Fruit fly (Drosophila melanogaster) whole organism: ENCODE data around the gene Eip93F.

Source experiments
- EcR ChIP-seq, 2 experiments: fragments of >200 bp; optimal IDR thresholded peaks; 2 replicates each; lab custom pipeline; 2017; ENCODE audit warnings: missing biosample characterization in 2 of 2, missing genetic modification characterization in 2 of 2, missing genetic modification reagents in 2 of 2
- pan ChIP-seq: fragments of >200 bp; optimal IDR thresholded peaks from 2 replicates; lab custom pipeline; 2017

DNA sequence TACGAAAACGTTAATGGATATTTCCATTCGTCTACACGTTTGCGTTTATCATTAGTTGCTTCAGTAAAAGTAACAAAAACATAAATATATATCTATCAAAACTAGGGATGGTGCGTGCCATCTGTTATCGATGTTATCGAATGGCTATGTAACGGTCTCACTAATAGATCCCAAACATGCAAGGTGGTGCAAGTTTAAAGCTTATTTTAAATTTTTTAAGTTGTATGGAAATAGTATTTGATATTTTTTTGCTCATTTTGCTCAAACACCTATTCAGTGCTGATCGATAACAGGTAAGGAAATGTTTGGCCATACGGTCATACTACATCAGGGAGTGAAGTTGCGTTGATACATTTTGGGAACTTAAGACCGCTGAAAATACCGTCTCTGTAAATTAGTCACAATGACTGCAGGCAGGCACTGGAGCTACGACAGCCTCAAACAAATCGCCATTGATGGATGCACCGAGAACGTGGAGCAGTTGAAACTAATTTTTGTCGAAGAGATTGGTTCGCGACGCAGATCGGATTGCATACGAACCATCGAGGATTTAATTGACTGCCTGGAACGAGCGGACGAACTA is 85.3 kb downstream of the Eip93F start, which contains the start of the genes CG45099, CG6015, pit and Fadd:
- no peak for TF ChIP-seq pan (lab: Kevin White, UChicago)
- TF ChIP-seq EcR (GFP tag; optimal IDR thresholded peaks at IDR 0.05; lab: Kevin White, UChicago) = no peak
